Fruit fly (Drosophila melanogaster) whole organism, embryonic: ENCODE measurements around the gene CG14961.

ENCODE experiments used
- CG10274 ChIP-seq: fragments of 200-800 bp; sonication (Bioruptor generic); optimal IDR thresholded peaks from 3 replicates; lab custom pipeline; 2017; ENCODE audit warnings: missing biosample characterization, mild to moderate bottlenecking, missing genetic modification characterization
- CG10321 ChIP-seq: fragments of 200-800 bp; sonication (Bioruptor generic); IDR thresholded peaks from 2 replicates; pipeline ENCODE4 v1.3.6; 2022; ENCODE audit warnings: missing biosample characterization, missing genetic modification characterization
- CG10431 ChIP-seq: fragments of 200-800 bp; sonication (Bioruptor generic); optimal IDR thresholded peaks from 3 replicates; lab custom pipeline; 2018; ENCODE audit warnings: missing biosample characterization, mild to moderate bottlenecking, missing genetic modification characterization
- CG11695 ChIP-seq: fragments of 200-800 bp; sonication (Bioruptor generic); IDR thresholded peaks from 3 replicates; pipeline ENCODE4 v1.3.6; 2022; ENCODE audit warnings: missing biosample characterization, missing genetic modification characterization
- CG12769 ChIP-seq: fragments of 200-800 bp; sonication (Bioruptor generic); optimal IDR thresholded peaks from 2 replicates; lab custom pipeline; 2019; ENCODE audit warnings: missing biosample characterization, mild to moderate bottlenecking, missing genetic modification characterization, moderate library complexity
- CG12942 ChIP-seq: fragments of 200-800 bp; sonication (Bioruptor generic); optimal IDR thresholded peaks from 3 replicates; lab custom pipeline; 2016; ENCODE audit warnings: missing biosample characterization, missing genetic modification characterization
- CG14710 ChIP-seq: fragments of 200-800 bp; sonication (Bioruptor generic); optimal IDR thresholded peaks from 3 replicates; lab custom pipeline; 2019; ENCODE audit warnings: missing biosample characterization, mild to moderate bottlenecking, missing genetic modification characterization, moderate library complexity
- CG15269 ChIP-seq: fragments of 200-800 bp; sonication (Bioruptor generic); optimal IDR thresholded peaks from 2 replicates; lab custom pipeline; 2018; ENCODE audit warnings: missing biosample characterization, mild to moderate bottlenecking, missing genetic modification characterization, moderate library complexity
- CG15601 ChIP-seq: fragments of 200-800 bp; sonication (Bioruptor generic); optimal IDR thresholded peaks from 3 replicates; lab custom pipeline; 2019; ENCODE audit warnings: missing biosample characterization, mild to moderate bottlenecking, missing genetic modification characterization, moderate library complexity
- CG17186 ChIP-seq: fragments of 200-800 bp; sonication (Bioruptor generic); optimal IDR thresholded peaks from 3 replicates; lab custom pipeline; 2017; ENCODE audit warnings: missing biosample characterization, missing genetic modification reagents, missing genetic modification characterization
- CG17802 ChIP-seq: fragments of 200-800 bp; sonication (Bioruptor generic); optimal IDR thresholded peaks from 2 replicates; lab custom pipeline; 2018; ENCODE audit warnings: missing biosample characterization, mild to moderate bottlenecking, missing genetic modification characterization, moderate library complexity
- CG17829 ChIP-seq: fragments of 200-800 bp; optimal IDR thresholded peaks from 2 replicates; lab custom pipeline; 2019; ENCODE audit warnings: missing biosample characterization, mild to moderate bottlenecking, missing genetic modification characterization, moderate library complexity
- CG18476 ChIP-seq: fragments of 200-800 bp; sonication (Bioruptor generic); optimal IDR thresholded peaks from 2 replicates; lab custom pipeline; 2016; ENCODE audit warnings: missing biosample characterization, mild to moderate bottlenecking, missing genetic modification characterization
- CG3065 ChIP-seq: fragments of 200-800 bp; sonication (Bioruptor generic); optimal IDR thresholded peaks from 2 replicates; lab custom pipeline; 2016; ENCODE audit warnings: missing biosample characterization, missing genetic modification characterization
- CG32532 ChIP-seq: fragments of 200-800 bp; sonication (Bioruptor generic); IDR thresholded peaks from 2 replicates; pipeline ENCODE4 v1.3.6; 2022; ENCODE audit warnings: missing biosample characterization, missing genetic modification characterization
- CG42726 ChIP-seq: fragments of 200-800 bp; sonication (Bioruptor generic); IDR thresholded peaks from 2 replicates; pipeline ENCODE4 v1.3.6; 2022; ENCODE audit warnings: missing biosample characterization, missing genetic modification characterization; ENCODE audit not compliant: partially characterized antibody
- CG4404 ChIP-seq: fragments of 200-800 bp; sonication (Bioruptor generic); IDR thresholded peaks from 2 replicates; pipeline ENCODE4 v1.3.6; 2022; ENCODE audit warnings: missing biosample characterization, missing genetic modification characterization
- CG5953 ChIP-seq: fragments of 200-800 bp; sonication (Bioruptor generic); IDR thresholded peaks from 2 replicates; pipeline ENCODE4 v1.3.6; 2022; ENCODE audit warnings: missing biosample characterization, missing genetic modification characterization
- CG6272 ChIP-seq: fragments of 200-800 bp; sonication (Bioruptor generic); IDR thresholded peaks from 2 replicates; pipeline ENCODE4 v1.3.6; 2022; ENCODE audit warnings: missing biosample characterization, missing genetic modification characterization
- CG6854 ChIP-seq: fragments of 200-800 bp; sonication (Bioruptor generic); optimal IDR thresholded peaks from 3 replicates; lab custom pipeline; 2017; ENCODE audit warnings: missing biosample characterization, mild to moderate bottlenecking, missing genetic modification characterization
- CG7839 ChIP-seq: fragments of 200-800 bp; sonication (Bioruptor generic); optimal IDR thresholded peaks from 3 replicates; lab custom pipeline; 2018; ENCODE audit warnings: missing biosample characterization, mild to moderate bottlenecking, missing genetic modification characterization, moderate library complexity
- CG8765 ChIP-seq: fragments of 200-800 bp; sonication (Bioruptor generic); IDR thresholded peaks from 2 replicates; pipeline ENCODE4 v1.3.6; 2022; ENCODE audit warnings: missing biosample characterization, missing genetic modification characterization
- CG8924 ChIP-seq: fragments of 200-800 bp; optimal IDR thresholded peaks from 3 replicates; lab custom pipeline; 2019; ENCODE audit warnings: missing biosample characterization, mild to moderate bottlenecking, missing genetic modification characterization, moderate library complexity
- CG8944 ChIP-seq: fragments of 200-800 bp; sonication (Bioruptor generic); optimal IDR thresholded peaks from 3 replicates; lab custom pipeline; 2016; ENCODE audit warnings: missing biosample characterization, missing genetic modification characterization
- CHES-1-like ChIP-seq: fragments of 200-800 bp; sonication (Bioruptor generic); optimal IDR thresholded peaks from 2 replicates; lab custom pipeline; 2016; ENCODE audit warnings: missing biosample characterization, missing genetic modification characterization
- Dip3 ChIP-seq: fragments of 200-800 bp; sonication (Bioruptor generic); optimal IDR thresholded peaks from 3 replicates; lab custom pipeline; 2016; ENCODE audit warnings: missing biosample characterization, missing genetic modification characterization
- E2f1 ChIP-seq: fragments of 200-800 bp; sonication (Bioruptor generic); IDR thresholded peaks from 2 replicates; pipeline ENCODE4 v1.3.6; 2022; ENCODE audit warnings: missing biosample characterization, missing genetic modification characterization
- Ets65A ChIP-seq: fragments of 200-800 bp; sonication (Bioruptor generic); peaks from one replicate; lab custom pipeline; 2016; ENCODE audit warnings: missing biosample characterization, missing genetic modification characterization
- HLH54F ChIP-seq: fragments of 200-800 bp; sonication (Bioruptor generic); optimal IDR thresholded peaks from 3 replicates; lab custom pipeline; 2016; ENCODE audit warnings: missing biosample characterization, missing genetic modification characterization
- HmgZ ChIP-seq: fragments of 200-800 bp; sonication (Bioruptor generic); optimal IDR thresholded peaks from 2 replicates; lab custom pipeline; 2018; ENCODE audit warnings: missing biosample characterization, mild to moderate bottlenecking, missing genetic modification characterization
- Hmx ChIP-seq: fragments of 200-800 bp; sonication (Bioruptor generic); optimal IDR thresholded peaks from 2 replicates; lab custom pipeline; 2016; ENCODE audit warnings: missing biosample characterization, missing genetic modification characterization
- Mad ChIP-seq: fragments of 200-800 bp; sonication (Bioruptor generic); optimal IDR thresholded peaks from 2 replicates; lab custom pipeline; 2016; ENCODE audit warnings: missing biosample characterization, missing genetic modification characterization
- Meics ChIP-seq: fragments of 200-800 bp; sonication (Bioruptor generic); optimal IDR thresholded peaks from 2 replicates; lab custom pipeline; 2017; ENCODE audit warnings: missing biosample characterization, mild to moderate bottlenecking, missing genetic modification characterization
- Myb ChIP-seq: fragments of 200-800 bp; sonication (Bioruptor generic); optimal IDR thresholded peaks from 2 replicates; lab custom pipeline; 2016; ENCODE audit warnings: missing biosample characterization, missing genetic modification characterization
- Poxn ChIP-seq: fragments of 200-800 bp; sonication (Bioruptor generic); IDR thresholded peaks from 2 replicates; pipeline ENCODE4 v1.3.6; 2022; ENCODE audit warnings: missing biosample characterization, missing genetic modification characterization
- Ravus ChIP-seq: fragments of 200-800 bp; sonication (Bioruptor generic); IDR thresholded peaks from 2 replicates; pipeline ENCODE4 v1.3.6; 2022; ENCODE audit warnings: missing biosample characterization, missing genetic modification characterization
- Sox100B ChIP-seq: fragments of 200-800 bp; sonication (Bioruptor generic); optimal IDR thresholded peaks from 3 replicates; lab custom pipeline; 2018; ENCODE audit warnings: missing biosample characterization, mild to moderate bottlenecking, missing genetic modification characterization
- cas ChIP-seq: fragments of 200-800 bp; sonication (Bioruptor generic); IDR thresholded peaks from 2 replicates; pipeline ENCODE4 v1.3.6; 2022; ENCODE audit warnings: missing biosample characterization, missing genetic modification characterization
- ems ChIP-seq: fragments of 200-800 bp; sonication (Bioruptor generic); optimal IDR thresholded peaks from 3 replicates; lab custom pipeline; 2016; ENCODE audit warnings: missing biosample characterization, missing genetic modification characterization
- fru ChIP-seq: fragments of >200 bp; optimal IDR thresholded peaks from 2 replicates; lab custom pipeline; 2017
- gem ChIP-seq: fragments of 200-800 bp; sonication (Bioruptor generic); optimal IDR thresholded peaks from 2 replicates; lab custom pipeline; 2019; ENCODE audit warnings: missing biosample characterization, mild to moderate bottlenecking, missing genetic modification characterization, moderate library complexity
- nau ChIP-seq: fragments of 200-800 bp; sonication (Bioruptor generic); optimal IDR thresholded peaks from 3 replicates; lab custom pipeline; 2017; ENCODE audit warnings: missing biosample characterization, mild to moderate bottlenecking, missing genetic modification characterization, missing genetic modification reagents
- pan ChIP-seq, 4 experiments: fragments of >200 bp in 3 of 4; fragments of 200-800 bp in 1 of 4; sonication (Bioruptor generic) in 1 of 4; optimal IDR thresholded peaks in 3 of 4; IDR thresholded peaks in 1 of 4; 2 replicates each; pipeline versions ENCODE4 v1.3.6 to Lab custom; 2017 to 2022; ENCODE audit warnings: missing biosample characterization in 2 of 4, missing genetic modification characterization in 2 of 4, mixed read lengths in 1 of 4
- prd ChIP-seq, 3 experiments: fragments of >200 bp in 2 of 3; fragments of 200-800 bp in 1 of 3; sonication (Bioruptor generic) in 1 of 3; optimal IDR thresholded peaks in 2 of 3; IDR thresholded peaks in 1 of 3; 2 replicates in 2 of 3; 3 replicates in 1 of 3; pipeline versions ENCODE4 v1.3.6 to Lab custom; 2017 to 2022; ENCODE audit warnings: missing biosample characterization in 1 of 3, missing genetic modification characterization in 1 of 3
- row ChIP-seq: fragments of 200-800 bp; sonication (Bioruptor generic); IDR thresholded peaks from 3 replicates; pipeline ENCODE4 v1.3.6; 2022; ENCODE audit warnings: missing biosample characterization, missing genetic modification characterization
- slp2 ChIP-seq: fragments of 200-800 bp; sonication (Bioruptor generic); optimal IDR thresholded peaks from 2 replicates; lab custom pipeline; 2016; ENCODE audit warnings: missing biosample characterization, missing genetic modification characterization
- so ChIP-seq: fragments of 200-800 bp; sonication (Bioruptor generic); IDR thresholded peaks from 3 replicates; pipeline ENCODE4 v1.3.6; 2022; ENCODE audit warnings: missing biosample characterization, missing genetic modification characterization
- sob ChIP-seq: fragments of 200-800 bp; sonication (Bioruptor generic); IDR thresholded peaks from 2 replicates; pipeline ENCODE4 v1.3.6; 2022; ENCODE audit warnings: missing biosample characterization, missing genetic modification characterization
- unpg ChIP-seq: fragments of 200-800 bp; sonication (Bioruptor generic); optimal IDR thresholded peaks from 3 replicates; lab custom pipeline; 2018; ENCODE audit warnings: missing biosample characterization, mild to moderate bottlenecking, missing genetic modification characterization, moderate library complexity

The CG14961 gene

dm6 chr3L:3325925-3326903, 3.6 kb upstream of the CG14961 start, which contains the start of gene Gtpx (continued):
- TF ChIP-seq CG17186 (GFP tag; lab: Kevin White, UChicago), result no peak
- TF ChIP-seq slp2 (GFP tag; lab: Kevin White, UChicago), result no peak
- TF ChIP-seq CG18476 (GFP tag; lab: Kevin White, UChicago), result peak; percentile 32
- TF ChIP-seq Poxn, result no peak
- TF ChIP-seq CG3065 (GFP tag; lab: Kevin White, UChicago), result no peak
- no peak for TF ChIP-seq E2f1 (GFP tag; lab: Robert Waterston, UW)
- TF ChIP-seq CG15601 (tag; lab: Kevin White, UChicago), result peak; percentile 48
- no peak for TF ChIP-seq CG11695
- TF ChIP-seq CG42726 (GFP tag; lab: Robert Waterston, UW), result no peak
- no peak for TF ChIP-seq CG7839 (tag; lab: Kevin White, UChicago)
- TF ChIP-seq CG12942, result no peak
- no peak for TF ChIP-seq Ravus
- no peak for TF ChIP-seq CG10321 (GFP tag; lab: Robert Waterston, UW)
- TF ChIP-seq Sox100B (GFP tag; lab: Kevin White, UChicago), result no peak
- no peak for TF ChIP-seq CG5953
- TF ChIP-seq Ets65A, result peak; percentile 11
- TF ChIP-seq row (GFP tag; lab: Robert Waterston, UW), result peak; percentile 81
- TF ChIP-seq prd (optimal IDR thresholded peaks at IDR 0.05; lab: Kevin White, UChicago), result no peak
- TF ChIP-seq prd (GFP tag; IDR thresholded peaks at IDR 0.05; lab: Robert Waterston, UW), result peak; percentile 50; the same call in 1 of the 3 replicates
- TF ChIP-seq CHES-1-like, result peak; percentile 61
- no peak for TF ChIP-seq fru (lab: Kevin White, UChicago)
- peak; percentile 65 for TF ChIP-seq CG14710 (tag; lab: Kevin White, UChicago)
- TF ChIP-seq CG8924 (tag; lab: Kevin White, UChicago), result peak; percentile 6
- no peak for TF ChIP-seq CG8944 (GFP tag; lab: Kevin White, UChicago)
- TF ChIP-seq CG6854 (GFP tag; lab: Kevin White, UChicago), result no peak
- TF ChIP-seq Dip3, result no peak
- no peak for TF ChIP-seq CG32532 (GFP tag; lab: Robert Waterston, UW)
- TF ChIP-seq unpg (GFP tag; lab: Kevin White, UChicago), result no peak
- no peak for TF ChIP-seq CG8765
- TF ChIP-seq gem (tag; lab: Kevin White, UChicago), result no peak
- TF ChIP-seq Meics (GFP tag; lab: Kevin White, UChicago), result no peak
- TF ChIP-seq CG10274 (GFP tag; lab: Kevin White, UChicago), result no peak
- peak; percentile 15 for TF ChIP-seq CG17802 (tag; lab: Kevin White, UChicago)
- TF ChIP-seq Hmx (GFP tag; lab: Kevin White, UChicago), result no peak
- peak; percentile 26 for TF ChIP-seq CG15269 (tag; lab: Kevin White, UChicago)
- peak; percentile 86 for TF ChIP-seq Myb (GFP tag; lab: Kevin White, UChicago)
- no peak for TF ChIP-seq CG6272 (GFP tag; lab: Robert Waterston, UW)
- TF ChIP-seq CG4404 (GFP tag; lab: Robert Waterston, UW), result no peak
- no peak for TF ChIP-seq cas (GFP tag; lab: Robert Waterston, UW)
- TF ChIP-seq so (GFP tag; lab: Robert Waterston, UW), result no peak
- peak; percentile 58 for TF ChIP-seq HmgZ (tag; lab: Kevin White, UChicago)
- peak; percentile 41 for TF ChIP-seq CG17829 (tag; lab: Kevin White, UChicago)
- no peak for TF ChIP-seq pan (optimal IDR thresholded peaks at IDR 0.05; lab: Kevin White, UChicago)
- TF ChIP-seq pan (GFP tag; optimal IDR thresholded peaks at IDR 0.05 in 1 of 2, IDR thresholded peaks at IDR 0.05 in 1 of 2), result no peak
- TF ChIP-seq CG10431 (GFP tag; lab: Kevin White, UChicago), result no peak
- TF ChIP-seq HLH54F, result peak; percentile 43
- peak; percentile 34 for TF ChIP-seq ems (GFP tag; lab: Kevin White, UChicago)
- TF ChIP-seq CG12769 (tag; lab: Kevin White, UChicago), result no peak
- TF ChIP-seq Mad, result peak; percentile 9
- TF ChIP-seq sob (GFP tag; lab: Robert Waterston, UW), result no peak
- TF ChIP-seq nau (GFP tag; lab: Kevin White, UChicago), result no peak
